Fruit fly (Drosophila melanogaster): ENCODE results near the gene Orct.

- TF ChIP-seq CG6854 (GFP tag; optimal IDR thresholded peaks at IDR 0.05) (peak; percentile 45), Sox15 (GFP tag; optimal IDR thresholded peaks at IDR 0.05) (no peak), CG11294 (GFP tag; IDR thresholded peaks at IDR 0.05) (no peak), spab (GFP tag; optimal IDR thresholded peaks at IDR 0.05) (no peak), CG11762 (GFP tag; optimal IDR thresholded peaks at IDR 0.05; ENCODE audit: insufficient read depth) (peak; percentile 7), Lpt (GFP tag; optimal IDR thresholded peaks at IDR 0.05) (no peak), dsx (GFP tag; optimal IDR thresholded peaks at IDR 0.05; ENCODE audit: poor library complexity, severe bottlenecking) (peak; percentile 30), Hr38 (GFP tag; optimal IDR thresholded peaks at IDR 0.05) (no peak), Eip78C (GFP tag) (peak; percentile 79), net (GFP tag; optimal IDR thresholded peaks at IDR 0.05) (peak; percentile 44), Hr4 (GFP tag; optimal IDR thresholded peaks at IDR 0.05) (peak; percentile 50), CG3032 (tag; optimal IDR thresholded peaks at IDR 0.05) (peak; percentile 44), Gug (GFP tag; IDR thresholded peaks at IDR 0.05) (no peak)
Measured at dm6 chr3R:24294784-24295555, 18.9 kb downstream of the Orct start, which contains the start of gene crb.

Measured in whole organism, prepupa.